Fruit fly (Drosophila melanogaster) whole organism, wandering third instar larva: ENCODE measurements around the gene CG8564.

Source experiments
- Dfd ChIP-seq: fragments of >200 bp; optimal IDR thresholded peaks from 2 replicates; lab custom pipeline; 2017; ENCODE audit warnings: missing biosample characterization, missing genetic modification characterization
- HLH106 ChIP-seq: fragments of 200-800 bp; optimal IDR thresholded peaks from 3 replicates; lab custom pipeline; 2019; ENCODE audit warnings: missing biosample characterization, mild to moderate bottlenecking, missing genetic modification characterization, moderate library complexity
- Vsx2 ChIP-seq: fragments of 200-300, 225-300 bp; sonication (Bioruptor generic); optimal IDR thresholded peaks from 2 replicates; lab custom pipeline; 2018; ENCODE audit warnings: missing biosample characterization, missing genetic modification characterization; ENCODE audit not compliant: partially characterized antibody
- dsf ChIP-seq: sonication (Bioruptor generic); optimal IDR thresholded peaks from 2 replicates; lab custom pipeline; 2016; ENCODE audit warnings: missing biosample characterization, missing genetic modification characterization, borderline replicate concordance
- h ChIP-seq: fragments of 200-800 bp; sonication (Bioruptor generic); optimal IDR thresholded peaks from 3 replicates; lab custom pipeline; 2016; ENCODE audit warnings: missing biosample characterization, mild to moderate bottlenecking, missing genetic modification characterization

dm6 chr3L:7376151-7376550 lies 11.6 kb downstream of the CG8564 start:
- TF ChIP-seq Dfd = no peak
- no peak for TF ChIP-seq h (GFP tag; lab: Kevin White, UChicago)
- no peak for TF ChIP-seq dsf (GFP tag; lab: Kevin White, UChicago)
- no peak for TF ChIP-seq Vsx2 (GFP tag; lab: Kevin White, UChicago)
- no peak for TF ChIP-seq HLH106 (tag; lab: Kevin White, UChicago)
